Fruit fly (Drosophila melanogaster) whole organism, embryonic: ENCODE data around the gene PpV.

Experiments used
- ATbp ChIP-seq: fragments of 200-800 bp; sonication (Bioruptor generic); optimal IDR thresholded peaks from 2 replicates; lab custom pipeline; 2017; ENCODE audit warnings: missing biosample characterization, mild to moderate bottlenecking, missing genetic modification characterization, missing genetic modification reagents
- Awh ChIP-seq: fragments of 200-800 bp; sonication (Bioruptor generic); IDR thresholded peaks from 2 replicates; pipeline ENCODE4, ENCODE4 v1.3.6; 2022; ENCODE audit warnings: missing biosample characterization, missing genetic modification characterization
- B-H1 ChIP-seq: fragments of 200-800 bp; sonication (Bioruptor generic); IDR thresholded peaks from 3 replicates; pipeline ENCODE4 v1.3.6; 2022; ENCODE audit warnings: missing biosample characterization, missing genetic modification characterization
- CG10462 ChIP-seq: fragments of 200-800 bp; sonication (Bioruptor generic); optimal IDR thresholded peaks from 2 replicates; lab custom pipeline; 2016; ENCODE audit warnings: missing biosample characterization, missing genetic modification characterization
- CG11085 ChIP-seq: fragments of 200-800 bp; sonication (Bioruptor generic); IDR thresholded peaks from 2 replicates; pipeline ENCODE4 v1.3.6; 2022; ENCODE audit warnings: missing biosample characterization, missing genetic modification characterization
- CG11560 ChIP-seq: fragments of 200-800 bp; sonication (Bioruptor generic); IDR thresholded peaks from 3 replicates; pipeline ENCODE4 v1.3.6; 2022; ENCODE audit warnings: missing biosample characterization, missing genetic modification characterization
- CG12219 ChIP-seq: fragments of 200-800 bp; sonication (Bioruptor generic); optimal IDR thresholded peaks from 3 replicates; lab custom pipeline; 2018; ENCODE audit warnings: missing biosample characterization, mild to moderate bottlenecking, missing genetic modification characterization
- CG1233 ChIP-seq: fragments of 200-800 bp; sonication (Bioruptor generic); optimal IDR thresholded peaks from 4 replicates; lab custom pipeline; 2018; ENCODE audit warnings: missing biosample characterization, mild to moderate bottlenecking, missing genetic modification characterization
- CG15011 ChIP-seq: fragments of 200-800 bp; sonication (Bioruptor generic); optimal IDR thresholded peaks from 3 replicates; lab custom pipeline; 2018; ENCODE audit warnings: missing biosample characterization, mild to moderate bottlenecking, missing genetic modification characterization
- CG17385 ChIP-seq: fragments of 200-800 bp; sonication (Bioruptor generic); optimal IDR thresholded peaks from 3 replicates; lab custom pipeline; 2018; ENCODE audit warnings: missing biosample characterization, mild to moderate bottlenecking, missing genetic modification characterization
- CG18619 ChIP-seq: fragments of 200-800 bp; sonication (Bioruptor generic); optimal IDR thresholded peaks from 3 replicates; lab custom pipeline; 2017; ENCODE audit warnings: missing biosample characterization, mild to moderate bottlenecking, missing genetic modification characterization
- CG2120 ChIP-seq: fragments of 200-800 bp; sonication (Bioruptor generic); optimal IDR thresholded peaks from 3 replicates; lab custom pipeline; 2016; ENCODE audit warnings: missing biosample characterization, missing genetic modification characterization
- CG2678 ChIP-seq: fragments of 200-800 bp; sonication (Bioruptor generic); optimal IDR thresholded peaks from 3 replicates; lab custom pipeline; 2019; ENCODE audit warnings: missing biosample characterization, mild to moderate bottlenecking, missing genetic modification characterization, moderate library complexity
- CG30020 ChIP-seq: fragments of 200-800 bp; optimal IDR thresholded peaks from 2 replicates; lab custom pipeline; 2019; ENCODE audit warnings: missing biosample characterization, mild to moderate bottlenecking, missing genetic modification characterization, moderate library complexity
- CG31441 ChIP-seq: fragments of 200-800 bp; sonication (Bioruptor generic); IDR thresholded peaks from 2 replicates; pipeline ENCODE4 v1.3.6; 2022; ENCODE audit warnings: missing biosample characterization, missing genetic modification characterization
- CG3407 ChIP-seq: fragments of 200-800 bp; sonication (Bioruptor generic); optimal IDR thresholded peaks from 2 replicates; lab custom pipeline; 2018; ENCODE audit warnings: missing biosample characterization, mild to moderate bottlenecking, missing genetic modification characterization
- CG4282 ChIP-seq: fragments of 200-800 bp; sonication (Bioruptor generic); optimal IDR thresholded peaks from 2 replicates; lab custom pipeline; 2016; ENCODE audit warnings: missing biosample characterization, missing genetic modification characterization
- CG4707 ChIP-seq: fragments of 200-800 bp; sonication (Bioruptor generic); optimal IDR thresholded peaks from 2 replicates; lab custom pipeline; 2018; ENCODE audit warnings: missing biosample characterization, mild to moderate bottlenecking, missing genetic modification characterization, moderate library complexity
- CG4730 ChIP-seq: fragments of 200-800 bp; sonication (Bioruptor generic); IDR thresholded peaks from 2 replicates; pipeline ENCODE4 v1.3.6; 2022; ENCODE audit warnings: missing biosample characterization, missing genetic modification characterization
- CG6254 ChIP-seq: fragments of 200-800 bp; sonication (Bioruptor generic); optimal IDR thresholded peaks from 3 replicates; lab custom pipeline; 2017; ENCODE audit warnings: mild to moderate bottlenecking, missing biosample characterization, missing genetic modification reagents, missing genetic modification characterization
- CG6689 ChIP-seq: fragments of 200-800 bp; sonication (Bioruptor generic); IDR thresholded peaks from 2 replicates; pipeline ENCODE4 v1.3.6; 2022; ENCODE audit warnings: missing biosample characterization, missing genetic modification characterization
- CG6765 ChIP-seq: fragments of 200-800 bp; sonication (Bioruptor generic); optimal IDR thresholded peaks from 3 replicates; lab custom pipeline; 2017; ENCODE audit warnings: missing biosample characterization, mild to moderate bottlenecking, missing genetic modification characterization
- CG6791 ChIP-seq: fragments of 200-800 bp; sonication (Bioruptor generic); IDR thresholded peaks from 3 replicates; pipeline ENCODE4 v1.3.6; 2022; ENCODE audit warnings: missing biosample characterization, missing genetic modification characterization; ENCODE audit not compliant: partially characterized antibody
- CG7786 ChIP-seq: fragments of 200-800 bp; sonication (Bioruptor generic); optimal IDR thresholded peaks from 2 replicates; lab custom pipeline; 2016; ENCODE audit warnings: missing biosample characterization, missing genetic modification characterization
- CG8944 ChIP-seq: fragments of 200-800 bp; sonication (Bioruptor generic); optimal IDR thresholded peaks from 3 replicates; lab custom pipeline; 2016; ENCODE audit warnings: missing biosample characterization, missing genetic modification characterization
- Dref ChIP-seq: fragments of 200-800 bp; sonication (Bioruptor generic); IDR thresholded peaks from 2 replicates; pipeline ENCODE4 v1.3.6; 2022; ENCODE audit warnings: missing biosample characterization, missing genetic modification characterization
- Fer1 ChIP-seq: fragments of 200-800 bp; sonication (Bioruptor generic); optimal IDR thresholded peaks from 2 replicates; lab custom pipeline; 2017; ENCODE audit warnings: missing biosample characterization, mild to moderate bottlenecking, missing genetic modification characterization
- Fer3 ChIP-seq: fragments of 200-800 bp; sonication (Bioruptor generic); optimal IDR thresholded peaks from 2 replicates; lab custom pipeline; 2018; ENCODE audit warnings: missing biosample characterization, mild to moderate bottlenecking, missing genetic modification characterization, moderate library complexity
- HHEX ChIP-seq: fragments of 200-800 bp; sonication (Bioruptor generic); optimal IDR thresholded peaks from 3 replicates; lab custom pipeline; 2017; ENCODE audit warnings: missing biosample characterization, mild to moderate bottlenecking, missing genetic modification characterization, missing genetic modification reagents
- Hr3 ChIP-seq: fragments of 200-800 bp; sonication (Bioruptor generic); optimal IDR thresholded peaks from 3 replicates; lab custom pipeline; 2016; ENCODE audit warnings: missing biosample characterization, missing genetic modification characterization
- Opbp ChIP-seq: fragments of 200-800 bp; sonication (Bioruptor generic); IDR thresholded peaks from 3 replicates; pipeline ENCODE4 v1.3.6; 2022; ENCODE audit warnings: missing biosample characterization, missing genetic modification characterization; ENCODE audit not compliant: partially characterized antibody
- Six4 ChIP-seq: fragments of 200-800 bp; sonication (Bioruptor generic); optimal IDR thresholded peaks from 2 replicates; lab custom pipeline; 2016; ENCODE audit warnings: missing biosample characterization, missing genetic modification characterization
- Sox100B ChIP-seq: fragments of 200-800 bp; sonication (Bioruptor generic); optimal IDR thresholded peaks from 3 replicates; lab custom pipeline; 2018; ENCODE audit warnings: missing biosample characterization, mild to moderate bottlenecking, missing genetic modification characterization
- Stat92E ChIP-seq, 3 experiments: fragments of >200 bp in 2 of 3; fragments of 200-800 bp in 1 of 3; sonication (Bioruptor generic) in 1 of 3; optimal IDR thresholded peaks; 2 replicates each; lab custom pipeline; 2017 to 2019; ENCODE audit warnings: missing biosample characterization in 3 of 3, missing genetic modification characterization in 3 of 3, mild to moderate bottlenecking in 1 of 3, moderate library complexity in 1 of 3
- cad ChIP-seq: fragments of >200 bp; optimal IDR thresholded peaks from 2 replicates; lab custom pipeline; 2017; ENCODE audit warnings: missing biosample characterization, missing genetic modification characterization
- hkb ChIP-seq, 2 experiments: fragments of 200-800 bp in 1 of 2; fragments of >200 bp in 1 of 2; sonication (Bioruptor generic) in 1 of 2; IDR thresholded peaks in 1 of 2; optimal IDR thresholded peaks in 1 of 2; 2 replicates each; pipeline versions ENCODE4 v1.3.6 to Lab custom; 2017 to 2022; ENCODE audit warnings: missing biosample characterization in 1 of 2, missing genetic modification characterization in 1 of 2
- jing ChIP-seq: fragments of 200-800 bp; sonication (Bioruptor generic); optimal IDR thresholded peaks from 2 replicates; lab custom pipeline; 2018; ENCODE audit warnings: missing biosample characterization, mild to moderate bottlenecking, missing genetic modification characterization
- kah ChIP-seq: fragments of 200-800 bp; sonication (Bioruptor generic); optimal IDR thresholded peaks from 2 replicates; lab custom pipeline; 2018; ENCODE audit warnings: missing biosample characterization, mild to moderate bottlenecking, missing genetic modification characterization
- nerfin-1 ChIP-seq: fragments of 200-800 bp; sonication (Bioruptor generic); optimal IDR thresholded peaks from 3 replicates; lab custom pipeline; 2019; ENCODE audit warnings: missing biosample characterization, mild to moderate bottlenecking, missing genetic modification characterization, moderate library complexity
- pho ChIP-seq: fragments of 200-800 bp; sonication (Bioruptor generic); optimal IDR thresholded peaks from 2 replicates; lab custom pipeline; 2016; ENCODE audit warnings: missing biosample characterization, missing genetic modification characterization
- pita ChIP-seq: fragments of 200-800 bp; sonication (Bioruptor generic); optimal IDR thresholded peaks from 2 replicates; lab custom pipeline; 2017; ENCODE audit warnings: missing biosample characterization, mild to moderate bottlenecking, missing genetic modification characterization
- pros ChIP-seq: fragments of 200-800 bp; sonication (Bioruptor generic); optimal IDR thresholded peaks from 3 replicates; lab custom pipeline; 2019; ENCODE audit warnings: missing biosample characterization, mild to moderate bottlenecking, missing genetic modification characterization, moderate library complexity
- sc ChIP-seq, 3 experiments: fragments of >200 bp in 2 of 3; fragments of 200-800 bp in 1 of 3; sonication (Bioruptor generic) in 1 of 3; optimal IDR thresholded peaks; 2 replicates in 2 of 3; 3 replicates in 1 of 3; lab custom pipeline; 2017; ENCODE audit warnings: mild to moderate bottlenecking in 1 of 3, missing biosample characterization in 1 of 3, missing genetic modification characterization in 1 of 3, missing genetic modification reagents in 1 of 3
- sens ChIP-seq: fragments of 200-800 bp; sonication (Bioruptor generic); peaks from one replicate; lab custom pipeline; 2016; ENCODE audit warnings: missing biosample characterization, missing genetic modification characterization
- sr ChIP-seq: fragments of 200-800 bp; sonication (Bioruptor generic); IDR thresholded peaks from 3 replicates; pipeline ENCODE4 v1.3.6; 2022; ENCODE audit warnings: missing biosample characterization, missing genetic modification characterization
- sug ChIP-seq: fragments of 200-800 bp; optimal IDR thresholded peaks from 2 replicates; lab custom pipeline; 2019; ENCODE audit warnings: missing biosample characterization, mild to moderate bottlenecking, missing genetic modification characterization, moderate library complexity
- vnd ChIP-seq: fragments of 200-800 bp; sonication (Bioruptor generic); IDR thresholded peaks from 3 replicates; pipeline ENCODE4 v1.3.6; 2022; ENCODE audit warnings: missing biosample characterization, missing genetic modification characterization; ENCODE audit not compliant: partially characterized antibody
- wek ChIP-seq: fragments of 200-800 bp; sonication (Bioruptor generic); optimal IDR thresholded peaks from 3 replicates; lab custom pipeline; 2018; ENCODE audit warnings: missing biosample characterization, mild to moderate bottlenecking, missing genetic modification characterization, moderate library complexity
- zen2 ChIP-seq: fragments of 200-800 bp; sonication (Bioruptor generic); IDR thresholded peaks from 3 replicates; pipeline ENCODE4 v1.3.6; 2022; ENCODE audit warnings: missing biosample characterization, missing genetic modification characterization; ENCODE audit not compliant: partially characterized antibody

Gene PpV

DNA sequence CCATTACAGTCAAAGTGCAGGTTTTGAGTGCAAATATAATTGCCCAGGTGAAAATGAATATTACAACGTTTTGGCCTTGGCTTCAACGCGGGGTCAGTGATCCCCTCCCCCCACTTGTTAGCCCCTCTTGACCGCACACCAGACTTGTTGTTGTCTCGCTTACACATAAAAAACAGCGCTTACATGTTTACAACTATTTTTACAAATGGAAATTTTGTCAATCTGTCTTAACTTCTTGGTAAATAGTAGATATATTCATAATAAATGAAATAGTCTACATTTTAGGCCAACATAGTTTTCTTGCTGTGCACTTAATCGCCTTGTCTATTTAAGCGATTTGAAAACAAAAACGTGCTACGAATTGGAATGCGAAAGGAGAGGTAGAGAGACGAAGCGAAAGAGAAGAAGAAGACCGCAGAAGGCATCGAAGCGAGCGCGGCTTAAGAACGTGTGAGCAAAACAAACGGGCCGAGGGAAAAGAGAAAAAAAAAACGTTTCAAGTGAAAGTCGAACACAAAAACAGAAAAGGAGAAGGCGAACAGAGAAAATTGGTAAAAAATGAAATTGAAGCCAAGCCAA lies 32.7 kb downstream of the PpV start (continued):
- no peak for TF ChIP-seq jing (GFP tag; lab: Kevin White, UChicago)
- TF ChIP-seq CG10462 (GFP tag; lab: Kevin White, UChicago), result no peak
- TF ChIP-seq nerfin-1 (tag; lab: Kevin White, UChicago), result no peak
- no peak for TF ChIP-seq Stat92E (GFP tag; optimal IDR thresholded peaks at IDR 0.05; lab: Kevin White, UChicago)
- no peak for TF ChIP-seq Six4 (GFP tag; lab: Kevin White, UChicago)
- TF ChIP-seq CG11560 (tag; lab: Robert Waterston, UW), result no peak
- no peak for TF ChIP-seq sr (GFP tag; lab: Robert Waterston, UW)
- no peak for TF ChIP-seq pho
- TF ChIP-seq zen2, result no peak
- TF ChIP-seq pita, result no peak
- no peak for TF ChIP-seq vnd (GFP tag; lab: Robert Waterston, UW)
- no peak for TF ChIP-seq CG4282 (GFP tag; lab: Kevin White, UChicago)
- TF ChIP-seq pros (GFP tag; lab: Kevin White, UChicago), result no peak
- no peak for TF ChIP-seq CG4730
- peak; percentile 12 for TF ChIP-seq CG7786 (GFP tag; lab: Kevin White, UChicago)
- TF ChIP-seq CG11085 (GFP tag; lab: Robert Waterston, UW), result peak; percentile 28; the same call in 1 of the 2 replicates
- TF ChIP-seq CG6791 (GFP tag; lab: Robert Waterston, UW), result no peak
- peak; percentile 29 for TF ChIP-seq Fer1 (GFP tag; lab: Kevin White, UChicago)
- no peak for TF ChIP-seq kah (GFP tag; lab: Kevin White, UChicago)
- no peak for TF ChIP-seq Dref (GFP tag; lab: Robert Waterston, UW)
- TF ChIP-seq CG4707 (GFP tag; lab: Kevin White, UChicago), result peak; percentile 9
- peak; percentile 28 for TF ChIP-seq CG3407
- peak; percentile 36 for TF ChIP-seq CG17385 (GFP tag; lab: Kevin White, UChicago)
- peak; percentile 65 for TF ChIP-seq ATbp (GFP tag; lab: Kevin White, UChicago)
- TF ChIP-seq CG6689 (GFP tag; lab: Robert Waterston, UW), result peak; percentile 71
- no peak for TF ChIP-seq Sox100B (GFP tag; lab: Kevin White, UChicago)
- peak; percentile 26 for TF ChIP-seq CG12219 (GFP tag; lab: Kevin White, UChicago)
- TF ChIP-seq CG6765, result no peak
- TF ChIP-seq CG6254 (GFP tag; lab: Kevin White, UChicago), result no peak
- TF ChIP-seq CG1233 (GFP tag; lab: Kevin White, UChicago), result peak; percentile 14
- peak; percentile 57 for TF ChIP-seq Fer3 (tag; lab: Kevin White, UChicago)
- TF ChIP-seq CG8944, result no peak
- TF ChIP-seq Hr3, result no peak
- no peak for TF ChIP-seq CG15011 (GFP tag; lab: Kevin White, UChicago)
- TF ChIP-seq CG18619 (GFP tag; lab: Kevin White, UChicago), result no peak
- no peak for TF ChIP-seq Opbp
- peak; percentile 72 for TF ChIP-seq Awh (GFP tag; lab: Robert Waterston, UW)
- TF ChIP-seq CG30020 (tag; lab: Kevin White, UChicago), result no peak
- no peak for TF ChIP-seq hkb (optimal IDR thresholded peaks at IDR 0.05; lab: Kevin White, UChicago)
- peak; percentile 48; the same call in 1 of the 2 replicates for TF ChIP-seq hkb (GFP tag; IDR thresholded peaks at IDR 0.05; lab: Robert Waterston, UW)
- TF ChIP-seq CG2678 (tag; lab: Kevin White, UChicago), result peak; percentile 65
- no peak for TF ChIP-seq CG31441 (GFP tag; lab: Robert Waterston, UW)
- no peak for TF ChIP-seq sc (optimal IDR thresholded peaks at IDR 0.05; lab: Kevin White, UChicago)
- no peak for TF ChIP-seq sc (GFP tag; optimal IDR thresholded peaks at IDR 0.05; lab: Kevin White, UChicago)
- TF ChIP-seq sug (tag; lab: Kevin White, UChicago), result no peak
- TF ChIP-seq B-H1 (GFP tag; lab: Robert Waterston, UW), result peak; percentile 32; the same call in 2 of the 3 replicates
- no peak for TF ChIP-seq wek
- peak; percentile 50 for TF ChIP-seq CG2120 (GFP tag; lab: Kevin White, UChicago)
- no peak for TF ChIP-seq HHEX (GFP tag; lab: Kevin White, UChicago)
- peak; percentile 85 for TF ChIP-seq sens (GFP tag; lab: Kevin White, UChicago)
- TF ChIP-seq cad (GFP tag; lab: Kevin White, UChicago), result no peak
